Fruit fly (Drosophila melanogaster) whole organism, embryonic: Measurements from ENCODE around the gene CG17097.

Experiments used
- Dref ChIP-seq: fragments of 200-800 bp; sonication (Bioruptor generic); IDR thresholded peaks from 2 replicates; pipeline ENCODE4 v1.3.6; 2022; ENCODE audit warnings: missing biosample characterization, missing genetic modification characterization
- amos ChIP-seq: fragments of 200-800 bp; sonication (Bioruptor generic); IDR thresholded peaks from 2 replicates; pipeline ENCODE4 v1.3.6; 2022; ENCODE audit warnings: missing biosample characterization, missing genetic modification characterization; ENCODE audit not compliant: partially characterized antibody
- lola ChIP-seq, 3 experiments: fragments of >200 bp in 2 of 3; fragments of 200-800 bp in 1 of 3; sonication (Bioruptor generic) in 1 of 3; optimal IDR thresholded peaks; 2 replicates each; lab custom pipeline; 2017 to 2019; ENCODE audit warnings: missing biosample characterization in 3 of 3, missing genetic modification characterization in 3 of 3, mild to moderate bottlenecking in 1 of 3, moderate library complexity in 1 of 3
- ranshi ChIP-seq: fragments of 200-800 bp; sonication (Bioruptor generic); IDR thresholded peaks from 2 replicates; pipeline ENCODE4 v1.3.6; 2022; ENCODE audit warnings: missing biosample characterization, missing genetic modification characterization

DNA sequence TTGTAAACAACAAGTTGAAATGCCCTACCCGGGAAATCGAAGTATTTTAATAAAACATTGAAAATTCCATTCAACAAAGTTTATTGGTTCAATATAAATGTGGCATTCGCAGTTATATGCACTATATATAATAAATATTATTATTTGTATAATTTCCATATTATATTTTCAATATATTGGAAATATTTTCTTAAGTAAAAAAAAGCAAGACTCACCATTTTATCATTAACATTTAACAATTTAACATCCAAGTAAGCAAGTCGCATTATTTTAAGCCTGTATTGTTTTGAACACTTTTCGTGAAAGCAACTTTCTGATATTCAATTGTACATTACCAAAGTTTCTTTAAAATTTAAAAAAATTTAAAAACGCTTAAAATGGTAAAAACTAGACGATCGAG lies 11.8 kb downstream of the CG17097 start, which contains the start of gene CG45690:
- TF ChIP-seq ranshi (GFP tag; lab: Robert Waterston, UW) (no peak), amos (no peak), lola (GFP tag; optimal IDR thresholded peaks at IDR 0.05; lab: Kevin White, UChicago) (no peak), Dref (GFP tag; lab: Robert Waterston, UW) (no peak)
